Worm (Caenorhabditis elegans): Measurements from ENCODE around the gene acly-2.

Gene acly-2

DNA sequence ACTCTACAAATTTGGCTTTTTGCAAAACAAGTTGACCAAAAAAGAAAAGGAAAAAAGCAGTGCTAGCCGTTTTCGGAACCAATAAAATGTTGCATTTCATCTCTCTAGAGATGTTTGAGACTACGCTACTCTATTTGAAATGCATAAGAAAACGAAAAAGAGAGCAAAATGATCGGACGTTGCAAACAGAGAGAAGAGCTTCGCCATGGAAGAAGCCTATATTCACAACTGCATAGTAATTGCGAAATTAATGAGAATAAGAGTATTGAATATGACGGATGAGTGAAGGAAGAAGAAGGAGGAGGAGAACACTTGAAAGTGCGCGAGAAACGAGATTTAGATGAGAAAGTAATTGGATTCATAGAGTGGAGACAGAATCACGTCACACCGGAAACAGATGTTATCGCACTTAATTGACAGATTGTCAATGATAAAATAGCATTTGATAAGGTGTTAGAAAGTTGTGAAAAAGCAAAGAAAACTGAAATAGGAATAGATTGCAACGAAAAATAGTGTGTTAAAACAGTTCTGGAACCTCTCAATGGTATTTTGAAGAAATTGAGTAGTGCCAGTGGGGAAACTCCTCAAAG, 10.4 kb upstream of the acly-2 start:
- TF ChIP-seq fos-1 (tag; optimal IDR thresholded peaks at IDR 0.05) = peak; percentile 3
- TF ChIP-seq unc-55 (GFP tag; optimal IDR thresholded peaks at IDR 0.05) = peak; percentile 67
- TF ChIP-seq mdl-1 (tag; optimal IDR thresholded peaks at IDR 0.05) = no peak

DNA sequence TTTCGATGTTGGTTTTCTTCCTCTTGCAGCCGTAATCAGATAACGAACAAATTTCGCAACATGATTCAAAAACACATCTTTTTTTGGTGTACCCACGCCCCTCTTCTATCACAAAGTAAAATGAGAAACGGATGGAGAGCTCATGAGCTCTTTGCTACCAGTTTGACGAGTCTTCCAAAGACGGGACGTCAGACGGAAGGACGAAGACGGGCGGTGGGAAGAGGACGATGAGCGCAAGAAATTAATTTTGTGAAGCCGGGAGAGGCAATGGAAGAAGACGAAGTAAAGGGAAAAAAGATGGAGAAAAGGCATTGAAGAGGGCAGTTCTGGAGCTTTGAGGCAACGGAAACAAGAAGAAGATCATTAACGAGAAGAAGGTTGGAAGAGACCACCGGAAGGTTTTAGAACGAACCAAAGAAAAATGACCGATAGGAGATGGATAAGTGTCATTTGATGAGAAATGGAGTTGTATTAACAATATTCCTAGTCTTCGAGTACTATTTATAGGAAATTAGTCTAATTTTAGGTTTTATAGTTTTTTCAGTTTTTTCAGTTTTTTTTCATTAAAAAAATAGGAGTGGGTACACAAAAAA, 4.6 kb upstream of the acly-2 start:
- TF ChIP-seq elt-1 (tag; optimal IDR thresholded peaks at IDR 0.05) = no peak
- peak; percentile 30 for TF ChIP-seq Y55F3AM.14 (GFP tag; optimal IDR thresholded peaks at IDR 0.05)
- peak; percentile 47 for TF ChIP-seq unc-55 (GFP tag; optimal IDR thresholded peaks at IDR 0.05)
- TF ChIP-seq dmd-4 (tag; optimal IDR thresholded peaks at IDR 0.05) = no peak
- TF ChIP-seq zag-1 (tag; optimal IDR thresholded peaks at IDR 0.05) = peak; percentile 62
- TF ChIP-seq C34F6.9 (tag; optimal IDR thresholded peaks at IDR 0.05) = peak; percentile 14

ce11 chrV:13112937-13113497, 3.3 kb upstream of the acly-2 start:
- TF ChIP-seq C34F6.9 (tag; optimal IDR thresholded peaks at IDR 0.05) (peak; percentile 4), blmp-1 (tag; optimal IDR thresholded peaks at IDR 0.05; ENCODE audit: insufficient read depth) (no peak), R02D3.7 (tag; optimal IDR thresholded peaks at IDR 0.05) (no peak), ztf-1 (GFP tag; conservative IDR thresholded peaks at IDR 0.05) (no peak), nhr-10 (tag; optimal IDR thresholded peaks at IDR 0.05) (no peak), nhr-23 (tag; optimal IDR thresholded peaks at IDR 0.05) (no peak), mbf-1 (tag; optimal IDR thresholded peaks at IDR 0.05) (no peak), unc-55 (GFP tag; optimal IDR thresholded peaks at IDR 0.05) (peak; percentile 55), mab-5 (tag; optimal IDR thresholded peaks at IDR 0.05) (peak; percentile 51), crh-2 (tag; optimal IDR thresholded peaks at IDR 0.05) (no peak), lin-13 (GFP tag; optimal IDR thresholded peaks at IDR 0.05) (no peak), zag-1 (tag; optimal IDR thresholded peaks at IDR 0.05) (peak; percentile 45), gmeb-1 (tag; optimal IDR thresholded peaks at IDR 0.05) (no peak), nhr-25 (tag; optimal IDR thresholded peaks at IDR 0.05) (no peak), alr-1 (tag; optimal IDR thresholded peaks at IDR 0.05) (no peak)

- TF ChIP-seq unc-55 (GFP tag; optimal IDR thresholded peaks at IDR 0.05) (peak; percentile 67), ztf-4 (tag; optimal IDR thresholded peaks at IDR 0.05) (no peak)
Measured at ce11 chrV:13114552-13115237, 1.6 kb upstream of the acly-2 start.

- no peak for TF ChIP-seq mab-5 (tag; optimal IDR thresholded peaks at IDR 0.05)
- no peak for TF ChIP-seq nhr-25 (tag; optimal IDR thresholded peaks at IDR 0.05)
- TF ChIP-seq R02D3.7 (tag; optimal IDR thresholded peaks at IDR 0.05) = no peak
- no peak for TF ChIP-seq nhr-77 (tag; optimal IDR thresholded peaks at IDR 0.05)
- no peak for TF ChIP-seq egl-27 (tag; optimal IDR thresholded peaks at IDR 0.05)
- TF ChIP-seq ztf-4 (tag; optimal IDR thresholded peaks at IDR 0.05) = no peak
- no peak for TF ChIP-seq alr-1 (tag; optimal IDR thresholded peaks at IDR 0.05)
- no peak for TF ChIP-seq mbf-1 (tag; optimal IDR thresholded peaks at IDR 0.05)
- no peak for TF ChIP-seq ceh-16 (tag; optimal IDR thresholded peaks at IDR 0.05)
- no peak for TF ChIP-seq nhr-23 (tag; optimal IDR thresholded peaks at IDR 0.05)
- no peak for TF ChIP-seq mdl-1 (tag; optimal IDR thresholded peaks at IDR 0.05)
- TF ChIP-seq ZK546.5 (tag; optimal IDR thresholded peaks at IDR 0.05) = no peak
- no peak for TF ChIP-seq ztf-1 (GFP tag; conservative IDR thresholded peaks at IDR 0.05)
- no peak for TF ChIP-seq sem-4 (tag; optimal IDR thresholded peaks at IDR 0.05)
- TF ChIP-seq lsy-2 (tag; optimal IDR thresholded peaks at IDR 0.05) = no peak
- TF ChIP-seq sma-3 (GFP tag; optimal IDR thresholded peaks at IDR 0.05) = no peak
- no peak for TF ChIP-seq dmd-4 (tag; optimal IDR thresholded peaks at IDR 0.05)
- no peak for TF ChIP-seq ztf-11 (tag; optimal IDR thresholded peaks at IDR 0.05)
- TF ChIP-seq crh-2 (tag; optimal IDR thresholded peaks at IDR 0.05) = no peak
- no peak for TF ChIP-seq nhr-237 (tag; optimal IDR thresholded peaks at IDR 0.05)
Measured at ce11 chrV:13120097-13120496, 3.8 kb downstream of the acly-2 start, which contains the start of gene max-1. Gene max-1, minus strand, starts transcription at chrV:13120220.
